Worm (Caenorhabditis elegans) whole organism, midembryonic: ENCODE data around the gene irld-64.

ENCODE experiments used
- T22C8.4 ChIP-seq: fragments of 200-800 bp; sonication (Bioruptor generic); IDR thresholded peaks from 2 replicates; pipeline ENCODE4 v1.3.6; 2022; ENCODE audit warnings: missing genetic modification characterization, missing compliant biosample characterization
- cog-1 ChIP-seq: sonication (generic microtip); optimal IDR thresholded peaks from 2 replicates; lab custom pipeline; 2016; ENCODE audit warnings: missing genetic modification characterization, missing compliant biosample characterization
- flt-1 ChIP-seq: fragments of 200-800 bp; sonication (Bioruptor generic); IDR thresholded peaks from 2 replicates; pipeline ENCODE4 v1.3.6; 2022; ENCODE audit warnings: missing genetic modification characterization, missing compliant biosample characterization
- klf-2 ChIP-seq: fragments of 200-800 bp; sonication (Bioruptor generic); conservative IDR thresholded peaks from 2 replicates; pipeline ENCODE4 v1.3.6; 2022; ENCODE audit warnings: missing genetic modification reagents, missing genetic modification characterization, missing compliant biosample characterization
- med-1 ChIP-seq: sonication (generic microtip); optimal IDR thresholded peaks from 2 replicates; lab custom pipeline; 2017; ENCODE audit warnings: missing genetic modification characterization, mild to moderate bottlenecking, missing compliant biosample characterization, antibody characterized with exemption, missing genetic modification reagents; ENCODE audit not compliant: insufficient read depth
- ref-1 ChIP-seq: fragments of 200-800 bp; sonication (Bioruptor generic); conservative IDR thresholded peaks from 2 replicates; pipeline ENCODE4 v1.3.6; 2022; ENCODE audit warnings: missing genetic modification reagents, missing genetic modification characterization, missing compliant biosample characterization
- tab-1 ChIP-seq: fragments of 200-800 bp; sonication (Bioruptor generic); IDR thresholded peaks from 2 replicates; pipeline ENCODE4 v1.3.6; 2022; ENCODE audit warnings: missing genetic modification characterization, missing compliant biosample characterization
- ztf-23 ChIP-seq: fragments of 200-800 bp; sonication (Bioruptor generic); IDR thresholded peaks from 2 replicates; pipeline ENCODE4 v1.3.6; 2022; ENCODE audit warnings: missing genetic modification reagents, missing genetic modification characterization, missing compliant biosample characterization
- ztf-29 ChIP-seq: fragments of 200-800 bp; sonication (Bioruptor generic); IDR thresholded peaks from 2 replicates; pipeline ENCODE4 v1.3.6; 2022; ENCODE audit warnings: missing genetic modification reagents, missing genetic modification characterization, missing compliant biosample characterization

The irld-64 gene

DNA sequence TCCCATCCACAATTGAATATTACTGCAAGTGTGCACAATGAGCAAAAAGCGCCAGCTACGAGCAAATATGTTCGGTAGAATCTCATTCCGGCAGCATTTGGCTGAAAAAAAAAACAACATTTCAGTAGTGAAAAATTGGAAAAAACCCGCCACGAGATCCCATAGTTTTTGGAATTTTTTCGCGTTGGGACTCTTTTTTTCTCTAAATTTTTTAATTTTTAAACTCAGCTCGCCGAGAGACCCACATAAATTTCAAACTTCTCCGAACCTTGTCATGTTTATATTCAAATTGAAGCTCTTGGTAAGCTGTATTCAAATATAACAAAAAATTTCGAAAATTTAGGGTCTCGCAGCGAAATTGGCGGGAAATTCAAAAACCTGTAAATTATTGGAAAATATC, 36.1 kb downstream of the irld-64 start, which contains the start of gene sqv-2:
sqv-2 (minus strand) TSS at position 101 of the 400 bp plus-strand sequence.
- TF ChIP-seq ztf-23 (GFP tag; lab: Robert Waterston, UW) (no peak), cog-1 (no peak), T22C8.4 (GFP tag; lab: Robert Waterston, UW) (no peak), ref-1 (GFP tag; lab: Robert Waterston, UW) (no peak), tab-1 (GFP tag; lab: Robert Waterston, UW) (no peak), ztf-29 (no peak), klf-2 (GFP tag; lab: Robert Waterston, UW) (no peak), med-1 (GFP tag; lab: Kevin White, UChicago) (no peak), flt-1 (no peak)

DNA sequence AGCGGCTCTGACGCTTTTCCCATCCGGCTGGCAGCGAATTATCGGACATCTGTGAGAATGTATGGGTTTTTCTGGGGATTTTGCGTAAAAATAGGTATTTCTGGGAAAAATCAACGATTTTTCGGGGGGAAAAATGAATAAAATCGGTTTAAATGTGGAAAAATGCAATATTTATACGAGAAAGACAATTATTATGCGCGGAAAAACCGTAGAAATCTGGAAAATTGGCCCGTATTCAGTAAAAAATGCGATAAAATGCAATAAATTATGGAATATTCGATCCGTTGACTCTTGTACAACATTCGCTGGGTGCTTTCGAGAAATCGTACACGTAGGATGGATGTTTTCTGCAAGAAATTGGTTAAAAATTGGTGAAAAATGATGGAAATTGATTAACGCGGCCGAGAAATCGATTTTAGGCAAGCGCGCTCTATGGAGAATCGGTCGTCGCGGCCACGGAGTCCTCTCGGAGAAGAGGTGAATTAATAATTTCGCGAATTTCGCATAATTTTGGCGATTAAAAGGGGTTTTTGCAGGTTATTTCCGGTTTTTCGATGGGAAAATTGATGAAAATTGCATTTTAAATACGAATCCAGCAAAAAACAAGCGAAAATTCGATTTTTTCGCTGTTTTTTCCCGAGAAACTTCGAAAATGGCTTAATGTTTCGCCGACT, 41.3 kb downstream of the irld-64 start, which contains the start of gene pinn-1:
pinn-1 (minus strand) TSS at position 51 of the 674 bp plus-strand sequence.
- TF ChIP-seq T22C8.4 (GFP tag; lab: Robert Waterston, UW) (peak; percentile 93), ref-1 (GFP tag; lab: Robert Waterston, UW) (no peak), med-1 (GFP tag; lab: Kevin White, UChicago) (no peak), tab-1 (GFP tag; lab: Robert Waterston, UW) (no peak), ztf-29 (no peak), ztf-23 (GFP tag; lab: Robert Waterston, UW) (peak; percentile 82), klf-2 (GFP tag; lab: Robert Waterston, UW) (peak; percentile 71; the same call in 1 of the 2 replicates), flt-1 (peak; percentile 86), cog-1 (peak; percentile 69)

DNA sequence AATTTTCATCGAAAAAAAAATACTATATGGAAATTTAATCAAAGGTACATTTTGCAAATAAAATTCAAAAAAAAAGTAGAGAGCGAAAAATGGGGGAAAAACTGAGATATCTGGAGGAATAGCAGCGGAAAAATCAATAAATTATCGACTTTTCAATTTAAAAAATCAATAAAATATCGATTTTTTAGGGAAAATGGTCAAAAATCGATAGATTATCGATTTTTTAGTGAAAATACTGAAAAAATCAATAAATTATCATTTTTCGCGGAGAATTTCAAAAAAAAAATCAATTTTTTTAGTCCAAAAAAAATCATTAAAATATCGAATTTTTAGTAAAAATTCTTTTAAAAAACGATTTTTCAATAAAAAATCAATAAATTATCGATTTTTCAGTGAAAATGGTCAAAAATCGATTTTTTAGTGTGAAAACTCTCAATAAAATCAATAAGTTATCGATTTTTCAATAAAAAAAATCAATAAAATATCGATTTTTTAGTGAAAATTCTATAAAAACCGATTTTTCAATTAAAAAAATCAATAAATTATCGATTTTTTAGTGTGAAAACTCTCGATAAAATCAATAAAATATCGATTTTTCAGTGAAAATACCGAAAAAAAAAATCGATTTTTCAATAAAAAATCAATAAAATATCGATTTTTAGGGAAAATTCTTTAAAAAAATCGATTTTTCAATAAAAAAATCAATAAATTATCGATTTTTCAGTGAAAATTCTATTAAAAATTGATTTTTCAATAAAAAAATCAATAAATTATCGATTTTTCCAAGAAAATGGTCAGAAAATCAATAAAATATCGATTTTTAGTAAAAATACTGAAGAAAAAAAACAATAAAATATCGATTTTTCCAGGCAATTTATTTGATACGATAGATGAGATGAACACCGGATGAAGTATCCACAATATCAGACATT, 44.6 kb downstream of the irld-64 start:
- no peak for TF ChIP-seq klf-2 (GFP tag; lab: Robert Waterston, UW)
- TF ChIP-seq ref-1 (GFP tag; lab: Robert Waterston, UW), result no peak
- TF ChIP-seq cog-1, result no peak
- peak; percentile 60 for TF ChIP-seq T22C8.4 (GFP tag; lab: Robert Waterston, UW)

DNA sequence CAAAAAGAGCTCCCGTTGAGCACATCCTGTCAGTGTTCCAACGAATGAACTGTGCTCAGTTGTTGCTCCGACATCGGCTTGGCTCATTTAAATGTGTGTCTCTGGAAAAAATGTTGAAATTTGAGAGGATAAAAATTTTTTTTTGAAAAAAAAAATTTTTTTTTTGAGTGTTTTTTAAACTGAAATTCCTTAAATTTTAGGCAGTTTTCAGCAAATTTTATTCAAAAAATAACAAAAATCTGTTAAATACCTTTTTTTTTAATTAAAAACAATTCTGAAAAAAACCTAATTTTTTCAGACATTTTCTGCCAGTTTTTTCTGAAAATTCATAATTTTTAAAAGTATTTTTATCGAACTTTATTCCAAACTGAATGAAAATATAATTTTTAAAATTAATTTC, 45.6 kb downstream of the irld-64 start, which contains the start of gene pigw-1:
pigw-1 (minus strand) TSS at position 101 of the 400 bp plus-strand sequence.
- no peak for TF ChIP-seq med-1 (GFP tag; lab: Kevin White, UChicago)
- no peak for TF ChIP-seq tab-1 (GFP tag; lab: Robert Waterston, UW)
- TF ChIP-seq ref-1 (GFP tag; lab: Robert Waterston, UW), result no peak
- TF ChIP-seq flt-1, result no peak
- TF ChIP-seq ztf-23 (GFP tag; lab: Robert Waterston, UW), result no peak
- TF ChIP-seq ztf-29, result no peak
- TF ChIP-seq T22C8.4 (GFP tag; lab: Robert Waterston, UW), result no peak
- TF ChIP-seq cog-1, result no peak

DNA sequence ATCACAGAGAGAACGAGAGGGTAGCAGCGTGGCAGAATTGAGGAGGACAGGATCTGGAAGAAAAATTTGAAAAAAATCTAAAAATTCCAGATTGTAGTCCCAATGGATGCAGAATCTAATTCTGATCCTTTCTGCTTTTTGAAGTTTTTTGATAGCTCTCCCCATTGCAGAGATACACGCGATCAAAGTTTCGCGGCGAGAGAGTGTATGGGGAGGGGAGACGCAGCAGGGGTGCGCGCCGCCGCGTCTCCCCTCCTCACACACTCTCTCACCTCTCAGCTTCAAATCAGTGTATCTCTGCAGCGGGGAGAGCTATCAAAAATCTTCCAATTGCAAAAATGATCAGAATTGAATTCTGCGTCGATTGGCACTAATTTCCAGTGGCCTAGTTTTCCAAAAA, 49.3 kb downstream of the irld-64 start:
- TF ChIP-seq cog-1 (no peak), flt-1 (peak; percentile 57)

DNA sequence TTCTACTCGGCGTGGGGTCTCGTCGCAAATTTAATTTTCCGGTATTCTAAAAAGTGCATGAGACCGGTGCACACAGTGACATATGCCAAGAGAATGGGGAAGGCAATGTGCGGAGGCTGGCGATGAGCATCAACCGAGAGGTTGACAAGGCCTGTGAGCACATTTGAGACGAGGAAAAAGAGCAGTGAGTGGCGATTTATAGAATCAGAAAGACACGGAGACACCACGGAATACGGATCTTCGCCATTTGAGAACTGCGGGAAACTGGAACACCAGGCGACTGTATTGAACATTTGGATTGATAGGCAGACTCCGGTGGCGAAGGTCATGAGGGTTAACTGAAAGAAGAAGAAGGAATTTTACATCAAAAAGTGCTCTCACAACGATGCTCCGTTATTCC, 51.5 kb downstream of the irld-64 start:
- TF ChIP-seq klf-2 (GFP tag; lab: Robert Waterston, UW) (no peak), ref-1 (GFP tag; lab: Robert Waterston, UW) (no peak), med-1 (GFP tag; lab: Kevin White, UChicago) (no peak), cog-1 (no peak), flt-1 (no peak), ztf-23 (GFP tag; lab: Robert Waterston, UW) (no peak), tab-1 (GFP tag; lab: Robert Waterston, UW) (no peak), ztf-29 (no peak)
